Fruit fly (Drosophila melanogaster): ENCODE results near the gene CG9536.

Gene CG9536

DNA sequence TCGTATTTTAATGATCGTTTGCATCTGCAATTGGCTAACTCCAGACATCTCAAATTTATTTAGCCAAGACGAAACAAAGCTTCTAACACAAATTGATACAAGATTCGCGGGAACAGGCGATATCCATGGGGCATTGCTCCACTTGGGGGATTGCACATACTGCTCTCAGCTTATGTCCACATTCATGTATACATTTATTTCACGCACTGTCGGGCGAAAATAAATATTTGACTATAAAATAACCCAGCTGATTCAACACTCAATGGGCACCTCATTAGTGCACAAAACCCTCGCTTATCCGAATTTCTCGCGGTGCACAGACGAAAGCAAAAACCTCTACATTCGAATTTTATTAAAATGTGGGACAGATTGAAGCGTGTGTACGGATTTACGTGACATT is 15.3 kb downstream of the CG9536 start (continued):
- TF ChIP-seq NK7.1 (GFP tag; optimal IDR thresholded peaks at IDR 0.05) (no peak), cad (GFP tag; optimal IDR thresholded peaks at IDR 0.05) (no peak), ab (GFP tag; optimal IDR thresholded peaks at IDR 0.05) (no peak), NC2α (GFP tag; optimal IDR thresholded peaks at IDR 0.05) (no peak), Usf (GFP tag; optimal IDR thresholded peaks at IDR 0.05) (no peak), Meics (GFP tag; optimal IDR thresholded peaks at IDR 0.05) (no peak), CG12155 (GFP tag; optimal IDR thresholded peaks at IDR 0.05) (no peak), sens-2 (GFP tag; IDR thresholded peaks at IDR 0.05) (no peak), Lpt (GFP tag; optimal IDR thresholded peaks at IDR 0.05) (no peak), CG13287 (GFP tag; IDR thresholded peaks at IDR 0.05; ENCODE audit: partially characterized antibody) (no peak), CG9876 (GFP tag; optimal IDR thresholded peaks at IDR 0.05) (no peak), HLH4C (GFP tag; IDR thresholded peaks at IDR 0.05; ENCODE audit: partially characterized antibody) (no peak), CG4854 (GFP tag; optimal IDR thresholded peaks at IDR 0.05) (peak; percentile 23), D19A (tag; optimal IDR thresholded peaks at IDR 0.05) (peak; percentile 4), slbo (GFP tag; IDR thresholded peaks at IDR 0.05) (no peak), shn (GFP tag; optimal IDR thresholded peaks at IDR 0.05) (no peak), CG4730 (GFP tag; IDR thresholded peaks at IDR 0.05) (no peak), lilli (GFP tag; optimal IDR thresholded peaks at IDR 0.05) (no peak), CG1529 (GFP tag; optimal IDR thresholded peaks at IDR 0.05) (peak; percentile 52), sna (GFP tag; IDR thresholded peaks at IDR 0.05; ENCODE audit: partially characterized antibody) (no peak), pfk (GFP tag; optimal IDR thresholded peaks at IDR 0.05) (no peak), ato (GFP tag; IDR thresholded peaks at IDR 0.05; ENCODE audit: partially characterized antibody) (no peak), Sry-δ (GFP tag; optimal IDR thresholded peaks at IDR 0.05) (no peak), CG14050 (GFP tag; IDR thresholded peaks at IDR 0.05) (no peak), bbx (GFP tag; IDR thresholded peaks at IDR 0.05; ENCODE audit: partially characterized antibody) (no peak), gsb-n (tag; optimal IDR thresholded peaks at IDR 0.05) (peak; percentile 32), CG2712 (tag; optimal IDR thresholded peaks at IDR 0.05) (peak; percentile 16), MBD-R2 (GFP tag; IDR thresholded peaks at IDR 0.05) (no peak), ham (GFP tag; IDR thresholded peaks at IDR 0.05) (no peak), ftz-f1 (GFP tag; optimal IDR thresholded peaks at IDR 0.05) (no peak), Hr51 (GFP tag; optimal IDR thresholded peaks at IDR 0.05) (no peak), psq (GFP tag; optimal IDR thresholded peaks at IDR 0.05) (no peak), vnd (GFP tag; IDR thresholded peaks at IDR 0.05; ENCODE audit: partially characterized antibody) (no peak), dpn (GFP tag; optimal IDR thresholded peaks at IDR 0.05) (peak in 1 of 2 experiments; percentile 20), nerfin-1 (tag; optimal IDR thresholded peaks at IDR 0.05) (peak; percentile 25), CG1647 (GFP tag; optimal IDR thresholded peaks at IDR 0.05) (no peak), CG5953 (GFP tag; IDR thresholded peaks at IDR 0.05) (peak; percentile 60; the same call in 1 of the 2 replicates), tll (GFP tag; optimal IDR thresholded peaks at IDR 0.05) (no peak), Taf1 (GFP tag; IDR thresholded peaks at IDR 0.05) (no peak), CG18011 (GFP tag; optimal IDR thresholded peaks at IDR 0.05) (peak; percentile 16), unpg (GFP tag; optimal IDR thresholded peaks at IDR 0.05) (peak; percentile 46), knrl (GFP tag; IDR thresholded peaks at IDR 0.05; ENCODE audit: partially characterized antibody) (no peak), CG14014 (GFP tag; IDR thresholded peaks at IDR 0.05) (no peak), dmrt11E (tag; optimal IDR thresholded peaks at IDR 0.05) (peak; percentile 1), fru (optimal IDR thresholded peaks at IDR 0.05) (no peak), CG14860 (GFP tag; IDR thresholded peaks at IDR 0.05; ENCODE audit: partially characterized antibody) (no peak), sim (GFP tag; IDR thresholded peaks at IDR 0.05) (no peak), CG6765 (GFP tag; optimal IDR thresholded peaks at IDR 0.05) (peak; percentile 24), Eip74EF (GFP tag; optimal IDR thresholded peaks at IDR 0.05) (no peak), NFAT (GFP tag; IDR thresholded peaks at IDR 0.05) (no peak), Hey (tag; optimal IDR thresholded peaks at IDR 0.05) (no peak)
